Fruit fly (Drosophila melanogaster): ENCODE measurements around the gene Dora.

- TF ChIP-seq kay (GFP tag; ENCODE audit: borderline replicate concordance) (no peak), cnc (optimal IDR thresholded peaks at IDR 0.05) (no peak), ovo (GFP tag; optimal IDR thresholded peaks at IDR 0.05) (no peak), pad (GFP tag; optimal IDR thresholded peaks at IDR 0.05) (peak; percentile 85), Mnt (GFP tag; optimal IDR thresholded peaks at IDR 0.05) (no peak), CG1620 (GFP tag; optimal IDR thresholded peaks at IDR 0.05) (no peak), CG33017 (tag; optimal IDR thresholded peaks at IDR 0.05) (no peak)
Measured at dm6 chrX:18930868-18931267, 67.1 kb downstream of the Dora start.
